Worm (Caenorhabditis elegans) whole organism, mixed stage, embryonic: ENCODE measurements around the gene srx-8.

Experiments
- ces-1 ChIP-seq: fragments of 150-350 bp; optimal IDR thresholded peaks from 2 replicates; lab custom pipeline; 2014; ENCODE audit warnings: missing biosample characterization, missing genetic modification reagents, missing genetic modification characterization
- elt-1 ChIP-seq: sonication (generic microtip); optimal IDR thresholded peaks from 2 replicates; lab custom pipeline; 2017; ENCODE audit warnings: missing genetic modification characterization, mild to moderate bottlenecking, missing compliant biosample characterization, antibody characterized with exemption, moderate library complexity, borderline replicate concordance; ENCODE audit not compliant: insufficient read depth
- hlh-1 ChIP-seq: fragments of 150-350 bp; optimal IDR thresholded peaks from 2 replicates; lab custom pipeline; 2014; ENCODE audit warnings: missing biosample characterization, missing genetic modification reagents, missing genetic modification characterization
- mls-2 ChIP-seq: sonication (generic microtip); optimal IDR thresholded peaks from 2 replicates; lab custom pipeline; 2016; ENCODE audit warnings: mild to moderate bottlenecking, missing genetic modification characterization, moderate library complexity, missing compliant biosample characterization
- nhr-28 ChIP-seq: fragments of 150-350 bp; optimal IDR thresholded peaks from 2 replicates; lab custom pipeline; 2014; ENCODE audit warnings: missing biosample characterization, missing genetic modification characterization
- nhr-76 ChIP-seq: sonication (generic microtip); optimal IDR thresholded peaks from 2 replicates; lab custom pipeline; 2017; ENCODE audit warnings: missing biosample characterization, missing genetic modification characterization
- pha-4 ChIP-seq: fragments of 150-350 bp; optimal IDR thresholded peaks from 2 replicates; lab custom pipeline; 2018; ENCODE audit warnings: missing biosample characterization, missing genetic modification reagents, missing genetic modification characterization
- snpc-4 ChIP-seq: fragments of 150-350 bp; optimal IDR thresholded peaks from 2 replicates; lab custom pipeline; 2014; ENCODE audit warnings: missing biosample characterization, missing genetic modification characterization
- sptf-1 ChIP-seq: sonication (generic microtip); optimal IDR thresholded peaks from 2 replicates; lab custom pipeline; 2017; ENCODE audit warnings: mild to moderate bottlenecking, missing genetic modification characterization, moderate library complexity, missing compliant biosample characterization
- unc-62 ChIP-seq: fragments of 150-350 bp; optimal IDR thresholded peaks from 2 replicates; lab custom pipeline; 2014; ENCODE audit warnings: missing biosample characterization, missing genetic modification reagents, missing genetic modification characterization
- ztf-11 ChIP-seq: fragments of 150-350 bp; optimal IDR thresholded peaks from 2 replicates; lab custom pipeline; 2014; ENCODE audit warnings: missing biosample characterization, missing genetic modification characterization

DNA sequence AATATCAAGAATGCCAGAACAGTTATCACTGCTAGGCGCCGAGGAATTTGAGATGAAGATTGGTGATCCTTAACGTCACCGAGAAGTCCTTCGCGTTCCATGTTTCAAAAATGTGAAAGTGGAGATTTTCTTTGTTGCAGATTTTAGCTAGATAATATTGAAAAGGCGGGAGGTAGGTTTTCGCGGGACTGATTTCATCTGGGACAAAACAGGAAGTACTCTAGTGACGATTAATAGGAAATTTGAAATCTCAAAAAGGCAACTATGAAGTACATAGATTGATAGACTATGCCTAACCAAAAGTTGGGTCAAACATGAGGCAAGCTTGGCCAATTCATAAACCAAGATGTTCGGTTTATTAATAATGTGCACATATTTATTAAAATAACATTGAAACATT lies 2.9 kb downstream of the srx-8 start, which contains the start of gene C14C6.8:
- TF ChIP-seq ztf-11 (tag; lab: Kevin White, UChicago), result no peak
- TF ChIP-seq unc-62 (GFP tag; lab: Kevin White, UChicago), result no peak
- TF ChIP-seq elt-1 (tag; lab: Kevin White, UChicago), result no peak
- TF ChIP-seq mls-2, result no peak
- TF ChIP-seq nhr-28 (tag; lab: Kevin White, UChicago), result no peak
- TF ChIP-seq pha-4, result no peak
- no peak for TF ChIP-seq hlh-1
- TF ChIP-seq nhr-76, result no peak
- TF ChIP-seq sptf-1 (tag; lab: Kevin White, UChicago), result no peak
- TF ChIP-seq snpc-4, result no peak
- TF ChIP-seq ces-1 (GFP tag; lab: Kevin White, UChicago), result no peak
